Worm (Caenorhabditis elegans): ENCODE measurements around the gene npax-1.

npax-1 gene

ce11 chrII:7356773-7357172 is 25.6 kb upstream of the npax-1 start:
- TF ChIP-seq nhr-11 (tag; optimal IDR thresholded peaks at IDR 0.05) (no peak), set-16 (GFP tag; IDR thresholded peaks at IDR 0.05) (no peak), T20F7.1 (GFP tag; optimal IDR thresholded peaks at IDR 0.05) (peak; percentile 91), Y48G9A.11 (GFP tag; IDR thresholded peaks at IDR 0.05) (peak; percentile 99), mes-2 (tag; optimal IDR thresholded peaks at IDR 0.05; ENCODE audit: poor library complexity, severe bottlenecking) (peak; percentile 57), lsy-2 (tag; optimal IDR thresholded peaks at IDR 0.05) (peak in 1 of 2 experiments; percentile 69), aha-1 (tag) (peak; percentile 53), R02D3.7 (tag; optimal IDR thresholded peaks at IDR 0.05) (peak; percentile 63)

ce11 chrII:7356326-7356725 is 25.2 kb upstream of the npax-1 start, which contains the start of gene haf-2:
Gene haf-2 (minus strand): TSS chrII:7356426.
- peak in 1 of 2 experiments; percentile 51 for TF ChIP-seq unc-62 (GFP tag; optimal IDR thresholded peaks at IDR 0.05 in 1 of 2)
- TF ChIP-seq unc-62 (tag; optimal IDR thresholded peaks at IDR 0.05) = no peak
- TF ChIP-seq dmd-8 (GFP tag; IDR thresholded peaks at IDR 0.05) = no peak

- TF ChIP-seq ceh-82 (tag; optimal IDR thresholded peaks at IDR 0.05) = no peak
- peak; percentile 55 for TF ChIP-seq unc-130 (GFP tag; optimal IDR thresholded peaks at IDR 0.05)
- peak; percentile 52; the same call in 1 of the 2 replicates for TF ChIP-seq lim-7 (GFP tag; IDR thresholded peaks at IDR 0.05)
- 0 out of 2 replicates have a peak, but pooled peaks have one; percentile 50 for TF ChIP-seq php-3 (GFP tag; IDR thresholded peaks at IDR 0.05)
- TF ChIP-seq Y48G9A.11 (GFP tag; IDR thresholded peaks at IDR 0.05) = peak; percentile 91
- peak; percentile 69 for TF ChIP-seq lin-38 (GFP tag; IDR thresholded peaks at IDR 0.05)
- 0 out of 2 replicates have a peak, but pooled peaks have one; percentile 54 for TF ChIP-seq dmd-8 (GFP tag; IDR thresholded peaks at IDR 0.05)
- TF ChIP-seq F49E8.2 (tag; optimal IDR thresholded peaks at IDR 0.05; ENCODE audit: borderline replicate concordance) = peak; percentile 57
- TF ChIP-seq mes-2 (tag; optimal IDR thresholded peaks at IDR 0.05; ENCODE audit: poor library complexity, severe bottlenecking) = peak; percentile 15
- TF ChIP-seq egl-43 (GFP tag; IDR thresholded peaks at IDR 0.05) = peak; percentile 58; the same call in 1 of the 2 replicates
- TF ChIP-seq ama-1 (optimal IDR thresholded peaks at IDR 0.05) = no peak
- peak; percentile 48; the same call in 1 of the 2 replicates for TF ChIP-seq snpc-1.2 (GFP tag; IDR thresholded peaks at IDR 0.05)
- TF ChIP-seq nhr-11 (tag; optimal IDR thresholded peaks at IDR 0.05) = no peak
- no peak for TF ChIP-seq snpc-4 (tag; optimal IDR thresholded peaks at IDR 0.05)
These were observed 21.9 kb upstream of the npax-1 start for ce11 chrII:7353027-7353426.

- TF ChIP-seq lin-29 (GFP tag; IDR thresholded peaks at IDR 0.05) (no peak), nhr-48 (tag; optimal IDR thresholded peaks at IDR 0.05) (peak; percentile 31), aha-1 (tag) (peak; percentile 60), lsy-2 (tag; optimal IDR thresholded peaks at IDR 0.05) (peak in 1 of 2 experiments; percentile 45), dve-1 (tag; optimal IDR thresholded peaks at IDR 0.05; ENCODE audit: insufficient read depth) (peak; percentile 7), mdl-1 (tag; optimal IDR thresholded peaks at IDR 0.05) (peak in 1 of 2 experiments; percentile 27), mxl-2 (GFP tag; conservative IDR thresholded peaks at IDR 0.05) (no peak), mep-1 (tag; optimal IDR thresholded peaks at IDR 0.05) (peak; percentile 25), daf-16 (GFP tag; optimal IDR thresholded peaks at IDR 0.05) (no peak), daf-16 (tag; optimal IDR thresholded peaks at IDR 0.05) (peak; percentile 20), hlh-11 (tag; optimal IDR thresholded peaks at IDR 0.05) (peak; percentile 41), nhr-28 (tag; optimal IDR thresholded peaks at IDR 0.05) (peak; percentile 23)
These were observed 21.4 kb upstream of the npax-1 start, which contains the start of gene hsp-4 for ce11 chrII:7352507-7352906. Gene hsp-4 (minus strand): TSS chrII:7352645.

- TF ChIP-seq spr-1 (tag; optimal IDR thresholded peaks at IDR 0.05) (no peak), T26A8.4 (GFP tag; IDR thresholded peaks at IDR 0.05) (0 out of 2 replicates have a peak, but pooled peaks have one; percentile 26), unc-62 (GFP tag; optimal IDR thresholded peaks at IDR 0.05 in 1 of 2) (peak in 1 of 2 experiments; percentile 25), unc-62 (tag; optimal IDR thresholded peaks at IDR 0.05) (no peak), duxl-1 (tag; optimal IDR thresholded peaks at IDR 0.05; ENCODE audit: poor library complexity) (peak; percentile 38), mdt-29 (GFP tag; IDR thresholded peaks at IDR 0.05) (no peak), aha-1 (tag) (peak; percentile 71)
These were observed 16.9 kb upstream of the npax-1 start for ce11 chrII:7348063-7348462.

Data from whole organism, L4 larva.